Fruit fly (Drosophila melanogaster) whole organism, pupa: ENCODE results near the gene Oseg1.

ENCODE experiments used
- CG14655 ChIP-seq: fragments of 200-800 bp; sonication (Bioruptor generic); optimal IDR thresholded peaks from 3 replicates; lab custom pipeline; 2017; ENCODE audit warnings: mild to moderate bottlenecking, missing biosample characterization, missing genetic modification reagents, missing genetic modification characterization
- CG17806 ChIP-seq: fragments of 200-800 bp; sonication (Bioruptor generic); optimal IDR thresholded peaks from 2 replicates; lab custom pipeline; 2018; ENCODE audit warnings: missing biosample characterization, mild to moderate bottlenecking, missing genetic modification characterization, moderate library complexity
- CG34367 ChIP-seq: fragments of 200-800 bp; sonication (Bioruptor generic); optimal IDR thresholded peaks from 2 replicates; lab custom pipeline; 2018; ENCODE audit warnings: missing biosample characterization, mild to moderate bottlenecking, missing genetic modification characterization
- CG8159 ChIP-seq: fragments of 200-800 bp; sonication (Bioruptor generic); optimal IDR thresholded peaks from 3 replicates; lab custom pipeline; 2018; ENCODE audit warnings: missing biosample characterization, mild to moderate bottlenecking, missing genetic modification characterization, moderate library complexity
- CG8301 ChIP-seq: fragments of 200-800 bp; sonication (Bioruptor generic); optimal IDR thresholded peaks from 2 replicates; lab custom pipeline; 2018; ENCODE audit warnings: missing biosample characterization, mild to moderate bottlenecking, missing genetic modification characterization
- EcR ChIP-seq: fragments of 200-800 bp; sonication (Bioruptor generic); optimal IDR thresholded peaks from 3 replicates; lab custom pipeline; 2019; ENCODE audit warnings: missing biosample characterization, missing genetic modification characterization, mild to moderate bottlenecking, moderate library complexity, missing genetic modification reagents
- fd96Ca ChIP-seq: fragments of 200-800 bp; sonication (Bioruptor generic); IDR thresholded peaks from 3 replicates; pipeline ENCODE4 v1.3.6; 2022; ENCODE audit warnings: missing biosample characterization, missing genetic modification characterization
- rn ChIP-seq: fragments of 200-800 bp; sonication (Bioruptor generic); IDR thresholded peaks from 2 replicates; pipeline ENCODE4 v1.3.6; 2022; ENCODE audit warnings: missing biosample characterization, missing genetic modification characterization

dm6 chr3L:8440771-8441549 lies 28.3 kb upstream of the Oseg1 start:
- TF ChIP-seq CG8301 (tag; lab: Kevin White, UChicago) (peak; percentile 87), CG34367 (tag; lab: Kevin White, UChicago) (peak; percentile 95), EcR (GFP tag; lab: Kevin White, UChicago) (no peak), CG14655 (GFP tag; lab: Kevin White, UChicago) (peak; percentile 92), CG17806 (tag; lab: Kevin White, UChicago) (peak; percentile 90), rn (GFP tag; lab: Robert Waterston, UW) (peak; percentile 93), CG8159 (peak; percentile 94), fd96Ca (GFP tag; lab: Robert Waterston, UW) (no peak; the same call in 1 of the 3 replicates)
